Worm (Caenorhabditis elegans) whole organism, L4 larva: ENCODE results near the gene T04C9.3.
A peak's percentile ranks its signal among the peaks of the same experiment; 100 is the strongest.

Source experiments
- F10B5.3 ChIP-seq: sonication (generic microtip); optimal IDR thresholded peaks from 2 replicates; lab custom pipeline; 2016; ENCODE audit warnings: mild to moderate bottlenecking, missing genetic modification characterization, missing compliant biosample characterization
- F37D6.2 ChIP-seq: sonication (generic microtip); optimal IDR thresholded peaks from 2 replicates; lab custom pipeline; 2016; ENCODE audit warnings: mild to moderate bottlenecking, missing genetic modification characterization, missing compliant biosample characterization
- T26A8.4 ChIP-seq: fragments of 200-800 bp; sonication (Bioruptor generic); IDR thresholded peaks from 2 replicates; pipeline ENCODE4 v1.3.6; 2022; ENCODE audit warnings: missing genetic modification characterization, missing compliant biosample characterization
- Y105C5A.15 ChIP-seq: fragments of 200-800 bp; sonication (Bioruptor generic); IDR thresholded peaks from 2 replicates; pipeline ENCODE4 v1.3.6; 2022; ENCODE audit warnings: missing genetic modification characterization, missing compliant biosample characterization
- Y75B8A.6 ChIP-seq: fragments of 200-800 bp; sonication (Bioruptor generic); IDR thresholded peaks from 2 replicates; pipeline ENCODE4 v1.3.6; 2022; ENCODE audit warnings: missing genetic modification reagents, missing genetic modification characterization, missing compliant biosample characterization
- ZK337.2 ChIP-seq: fragments of 200-800 bp; sonication (Bioruptor generic); IDR thresholded peaks from 2 replicates; pipeline ENCODE4 v1.3.6; 2022; ENCODE audit warnings: missing genetic modification reagents, missing genetic modification characterization, missing compliant biosample characterization
- aha-1 ChIP-seq: fragments of 150-350 bp; peaks from one replicate; lab custom pipeline; 2014; ENCODE audit warnings: missing biosample characterization, missing genetic modification characterization
- aly-2 ChIP-seq: sonication (generic microtip); optimal IDR thresholded peaks from 2 replicates; lab custom pipeline; 2018; ENCODE audit warnings: missing biosample characterization, missing genetic modification characterization
- ama-1 ChIP-seq: fragments of 150-350 bp; optimal IDR thresholded peaks from 2 replicates; lab custom pipeline; 2014; ENCODE audit warnings: inconsistent platforms, mixed read lengths
- ceh-32 ChIP-seq: sonication (generic microtip); optimal IDR thresholded peaks from 2 replicates; lab custom pipeline; 2016; ENCODE audit warnings: mild to moderate bottlenecking, missing genetic modification characterization, missing compliant biosample characterization; ENCODE audit not compliant: poor library complexity
- ceh-44 ChIP-seq: fragments of 200-800 bp; sonication (Bioruptor generic); IDR thresholded peaks from 2 replicates; pipeline ENCODE4 v1.3.6; 2022; ENCODE audit warnings: missing genetic modification reagents, missing genetic modification characterization, missing compliant biosample characterization
- ceh-62 ChIP-seq: sonication (generic microtip); optimal IDR thresholded peaks from 2 replicates; lab custom pipeline; 2017; ENCODE audit warnings: missing biosample characterization, missing genetic modification characterization
- ces-1 ChIP-seq: fragments of 150-350 bp; sonication (generic microtip); optimal IDR thresholded peaks from 4 replicates; lab custom pipeline; 2014; ENCODE audit warnings: missing biosample characterization, missing genetic modification reagents, missing genetic modification characterization
- cey-2 ChIP-seq: sonication (generic microtip); optimal IDR thresholded peaks from 3 replicates; lab custom pipeline; 2017; ENCODE audit warnings: missing genetic modification characterization, mild to moderate bottlenecking, missing compliant biosample characterization, antibody characterized with exemption, borderline replicate concordance; ENCODE audit not compliant: insufficient read depth
- daf-16 ChIP-seq, 3 experiments: sonication (generic microtip); optimal IDR thresholded peaks; 2 replicates each; lab custom pipeline; 2016 to 2017; ENCODE audit warnings: missing genetic modification characterization in 3 of 3, missing genetic modification reagents in 3 of 3, mild to moderate bottlenecking in 2 of 3, missing compliant biosample characterization in 2 of 3, missing biosample characterization in 1 of 3, moderate library complexity in 1 of 3
- daf-8 ChIP-seq: fragments of 200-800 bp; sonication (Bioruptor generic); IDR thresholded peaks from 2 replicates; pipeline ENCODE4 v1.3.6; 2022; ENCODE audit warnings: missing genetic modification characterization, missing compliant biosample characterization
- dmd-9 ChIP-seq: fragments of 200-800 bp; sonication (Bioruptor generic); IDR thresholded peaks from 2 replicates; pipeline ENCODE4 v1.3.6; 2022; ENCODE audit warnings: missing genetic modification reagents, missing genetic modification characterization, missing compliant biosample characterization
- egl-27 ChIP-seq: sonication (generic microtip); optimal IDR thresholded peaks from 3 replicates; lab custom pipeline; 2017; ENCODE audit warnings: missing biosample characterization, missing genetic modification reagents, missing genetic modification characterization
- egl-43 ChIP-seq: fragments of 200-800 bp; sonication (Bioruptor generic); IDR thresholded peaks from 2 replicates; pipeline ENCODE4 v1.3.6; 2022; ENCODE audit warnings: missing genetic modification reagents, missing genetic modification characterization, missing compliant biosample characterization
- fkh-10 ChIP-seq: fragments of 150-350 bp; optimal IDR thresholded peaks from 2 replicates; lab custom pipeline; 2014; ENCODE audit warnings: missing biosample characterization, missing genetic modification reagents, missing genetic modification characterization
- hlh-30 ChIP-seq: sonication (generic microtip); optimal IDR thresholded peaks from 2 replicates; lab custom pipeline; 2017; ENCODE audit warnings: antibody characterized with exemption, mild to moderate bottlenecking, missing genetic modification characterization, missing compliant biosample characterization; ENCODE audit not compliant: insufficient read depth
- jun-1 ChIP-seq: fragments of 150-350 bp; optimal IDR thresholded peaks from 2 replicates; lab custom pipeline; 2014; ENCODE audit warnings: missing biosample characterization, missing genetic modification reagents, missing genetic modification characterization
- lim-7 ChIP-seq: fragments of 200-800 bp; sonication (Bioruptor generic); IDR thresholded peaks from 2 replicates; pipeline ENCODE4 v1.3.6; 2022; ENCODE audit warnings: missing genetic modification characterization, missing compliant biosample characterization
- lin-1 ChIP-seq: fragments of 200-800 bp; sonication (Bioruptor generic); IDR thresholded peaks from 2 replicates; pipeline ENCODE4 v1.3.6; 2022; ENCODE audit warnings: missing genetic modification reagents, missing genetic modification characterization, missing compliant biosample characterization
- lin-13 ChIP-seq: fragments of 150-350 bp; optimal IDR thresholded peaks from 2 replicates; lab custom pipeline; 2014; ENCODE audit warnings: missing biosample characterization, missing genetic modification reagents, missing genetic modification characterization
- lin-38 ChIP-seq: fragments of 200-800 bp; sonication (Bioruptor generic); IDR thresholded peaks from 2 replicates; pipeline ENCODE4 v1.3.6; 2022; ENCODE audit warnings: missing genetic modification reagents, missing genetic modification characterization, missing compliant biosample characterization
- lin-39 ChIP-seq: fragments of 150-350 bp; optimal IDR thresholded peaks from 2 replicates; lab custom pipeline; 2014; ENCODE audit warnings: missing biosample characterization, missing genetic modification reagents, missing genetic modification characterization
- lir-3 ChIP-seq: sonication (generic microtip); optimal IDR thresholded peaks from 2 replicates; lab custom pipeline; 2016; ENCODE audit warnings: mild to moderate bottlenecking, missing genetic modification characterization, missing compliant biosample characterization
- madf-9 ChIP-seq: fragments of 200-800 bp; sonication (Bioruptor generic); conservative IDR thresholded peaks from 2 replicates; pipeline ENCODE4 v1.3.6; 2022; ENCODE audit warnings: missing genetic modification reagents, missing genetic modification characterization, missing compliant biosample characterization
- mdl-1 ChIP-seq, 2 experiments: fragments of 150-350 bp in 1 of 2; sonication (generic microtip) in 1 of 2; optimal IDR thresholded peaks; 2 replicates each; lab custom pipeline; 2014 to 2017; ENCODE audit warnings: missing biosample characterization in 2 of 2, missing genetic modification characterization in 2 of 2
- mdt-29 ChIP-seq: fragments of 200-800 bp; sonication (Bioruptor generic); IDR thresholded peaks from 2 replicates; pipeline ENCODE4 v1.3.6; 2022; ENCODE audit warnings: missing genetic modification reagents, missing genetic modification characterization, missing compliant biosample characterization
- mes-2 ChIP-seq: sonication (generic microtip); optimal IDR thresholded peaks from 2 replicates; lab custom pipeline; 2016; ENCODE audit warnings: missing genotype, mild to moderate bottlenecking, missing genetic modification characterization, missing compliant biosample characterization; ENCODE audit not compliant: poor library complexity, severe bottlenecking
- mxl-2 ChIP-seq: fragments of 200-800 bp; sonication (Bioruptor generic); conservative IDR thresholded peaks from 2 replicates; pipeline ENCODE4 v1.3.6; 2022; ENCODE audit warnings: missing genetic modification reagents, missing genetic modification characterization, missing compliant biosample characterization
- nhr-11 ChIP-seq: fragments of 150-350 bp; optimal IDR thresholded peaks from 2 replicates; lab custom pipeline; 2014; ENCODE audit warnings: missing biosample characterization, missing genetic modification characterization
- nhr-111 ChIP-seq: fragments of 200-800 bp; sonication (Bioruptor generic); optimal IDR thresholded peaks from 2 replicates; lab custom pipeline; 2018; ENCODE audit warnings: mild to moderate bottlenecking, missing genetic modification characterization, missing compliant biosample characterization
- nhr-237 ChIP-seq: sonication (generic microtip); optimal IDR thresholded peaks from 2 replicates; lab custom pipeline; 2017; ENCODE audit warnings: missing biosample characterization, missing genetic modification characterization
- nhr-25 ChIP-seq: sonication (generic microtip); optimal IDR thresholded peaks from 2 replicates; lab custom pipeline; 2017; ENCODE audit warnings: missing genetic modification characterization, mild to moderate bottlenecking, missing compliant biosample characterization, antibody characterized with exemption, moderate library complexity, borderline replicate concordance; ENCODE audit not compliant: insufficient read depth
- nhr-42 ChIP-seq: fragments of 200-800 bp; sonication (Bioruptor generic); IDR thresholded peaks from 2 replicates; pipeline ENCODE4 v1.3.6; 2022; ENCODE audit warnings: missing genetic modification characterization, missing compliant biosample characterization
- pha-4 ChIP-seq, 2 experiments: fragments of 150-350 bp in 1 of 2; fragments of 200-800 bp in 1 of 2; sonication (Bioruptor generic) in 1 of 2; IDR thresholded peaks in 1 of 2; optimal IDR thresholded peaks in 1 of 2; 2 replicates each; pipeline versions ENCODE4 v1.3.6 to Lab custom; 2014 to 2022; ENCODE audit warnings: missing genetic modification characterization in 2 of 2, missing genetic modification reagents in 2 of 2, missing biosample characterization in 1 of 2, missing compliant biosample characterization in 1 of 2
- pqm-1 ChIP-seq: sonication (generic microtip); optimal IDR thresholded peaks from 2 replicates; lab custom pipeline; 2017; ENCODE audit warnings: missing biosample characterization, missing genetic modification characterization
- saeg-2 ChIP-seq: fragments of 200-800 bp; sonication (Bioruptor generic); IDR thresholded peaks from 2 replicates; pipeline ENCODE4 v1.3.6; 2022; ENCODE audit warnings: missing genetic modification reagents, missing genetic modification characterization, missing compliant biosample characterization
- set-16 ChIP-seq: fragments of 200-800 bp; sonication (Bioruptor generic); IDR thresholded peaks from 2 replicates; pipeline ENCODE4 v1.3.6; 2022; ENCODE audit warnings: missing genetic modification reagents, missing genetic modification characterization, missing compliant biosample characterization
- tag-97 ChIP-seq: fragments of 200-800 bp; sonication (Bioruptor generic); IDR thresholded peaks from 2 replicates; pipeline ENCODE4 v1.3.6; 2022; ENCODE audit warnings: missing genetic modification characterization, missing compliant biosample characterization
- unc-39 ChIP-seq: sonication (generic microtip); optimal IDR thresholded peaks from 2 replicates; lab custom pipeline; 2017; ENCODE audit warnings: missing biosample characterization, missing genetic modification characterization
- unc-62 ChIP-seq, 3 experiments: fragments of 150-350 bp in 1 of 3; sonication (generic microtip); optimal IDR thresholded peaks in 2 of 3; peaks in 1 of 3; 1 replicate in 1 of 3; 2 replicates in 2 of 3; lab custom pipeline; 2014 to 2017; ENCODE audit warnings: missing biosample characterization in 3 of 3, missing genetic modification characterization in 3 of 3, missing genetic modification reagents in 3 of 3, missing genotype in 1 of 3
- zfp-2 ChIP-seq: sonication (generic microtip); optimal IDR thresholded peaks from 2 replicates; lab custom pipeline; 2016; ENCODE audit warnings: mild to moderate bottlenecking, missing genetic modification characterization, missing compliant biosample characterization
- zip-2 ChIP-seq: fragments of 150-350 bp; optimal IDR thresholded peaks from 2 replicates; lab custom pipeline; 2014; ENCODE audit warnings: missing biosample characterization, missing genetic modification characterization

T04C9.3 gene

ce11 chrIII:5939453-5940296, 45.8 kb upstream of the T04C9.3 start, which contains the start of gene ubq-1 (continued):
- TF ChIP-seq F37D6.2 (tag; lab: Kevin White, UChicago) (no peak), nhr-25 (tag; lab: Kevin White, UChicago) (no peak), daf-16 (GFP tag; optimal IDR thresholded peaks at IDR 0.05; lab: Kevin White, UChicago) (no peak), daf-16 (tag; optimal IDR thresholded peaks at IDR 0.05; lab: Kevin White, UChicago) (peak; percentile 0), set-16 (no peak), jun-1 (tag; lab: Kevin White, UChicago) (no peak), mdl-1 (tag; optimal IDR thresholded peaks at IDR 0.05; lab: Kevin White, UChicago) (no peak), ces-1 (GFP tag; lab: Kevin White, UChicago) (no peak), nhr-111 (GFP tag; lab: Kevin White, UChicago) (no peak), saeg-2 (GFP tag; lab: Robert Waterston, UW) (no peak), mxl-2 (no peak), dmd-9 (no peak; the same call in 1 of the 2 replicates), nhr-11 (tag; lab: Kevin White, UChicago) (no peak), ZK337.2 (GFP tag; lab: Robert Waterston, UW) (no peak), unc-39 (no peak), aly-2 (tag; lab: Kevin White, UChicago) (no peak), F10B5.3 (no peak), fkh-10 (GFP tag; lab: Kevin White, UChicago) (no peak), mdt-29 (GFP tag; lab: Robert Waterston, UW) (no peak), egl-43 (peak; percentile 37; the same call in 1 of the 2 replicates), pqm-1 (tag; lab: Kevin White, UChicago) (no peak), lim-7 (0 out of 2 replicates have a peak, but pooled peaks have one; percentile 42), Y75B8A.6 (GFP tag; lab: Robert Waterston, UW) (no peak), daf-8 (GFP tag; lab: Robert Waterston, UW) (no peak), Y105C5A.15 (GFP tag; lab: Robert Waterston, UW) (no peak), unc-62 (GFP tag; optimal IDR thresholded peaks at IDR 0.05 in 1 of 2; lab: Kevin White, UChicago) (peak in 1 of 2 experiments; percentile 96), unc-62 (tag; optimal IDR thresholded peaks at IDR 0.05; lab: Kevin White, UChicago) (no peak), lir-3 (tag; lab: Kevin White, UChicago) (no peak), lin-1 (no peak), mes-2 (peak; percentile 10), nhr-237 (tag; lab: Kevin White, UChicago) (no peak), madf-9 (no peak), nhr-42 (GFP tag; lab: Robert Waterston, UW) (no peak), lin-13 (no peak), tag-97 (GFP tag; lab: Robert Waterston, UW) (no peak), lin-39 (tag; lab: Kevin White, UChicago) (no peak), zfp-2 (no peak), lin-38 (no peak), ceh-62 (tag; lab: Kevin White, UChicago) (no peak), hlh-30 (tag; lab: Kevin White, UChicago) (peak; percentile 92), cey-2 (no peak), egl-27 (tag; lab: Kevin White, UChicago) (no peak), zip-2 (tag; lab: Kevin White, UChicago) (no peak), aha-1 (tag; lab: Kevin White, UChicago) (peak; percentile 48), ama-1 (lab: Kevin White, UChicago) (no peak), T26A8.4 (peak; percentile 25), ceh-32 (tag; lab: Kevin White, UChicago) (no peak), pha-4 (GFP tag; IDR thresholded peaks at IDR 0.05; lab: Robert Waterston, UW) (peak; percentile 27; the same call in 1 of the 2 replicates), pha-4 (tag; optimal IDR thresholded peaks at IDR 0.05; lab: Kevin White, UChicago) (no peak), ceh-44 (GFP tag; lab: Robert Waterston, UW) (0 out of 2 replicates have a peak, but pooled peaks have one; percentile 1)
